Worm (Caenorhabditis elegans) whole organism, early embryonic: Measurements from ENCODE around the gene K10D2.8.

Experiments used
- B0310.2 ChIP-seq: sonication (generic microtip); optimal IDR thresholded peaks from 2 replicates; lab custom pipeline; 2016; ENCODE audit warnings: mild to moderate bottlenecking, missing genetic modification characterization, missing compliant biosample characterization
- aly-1 ChIP-seq: sonication (generic microtip); optimal IDR thresholded peaks from 2 replicates; lab custom pipeline; 2016; ENCODE audit warnings: missing genetic modification characterization, missing compliant biosample characterization
- ama-1 ChIP-seq: fragments of 150-350 bp; optimal IDR thresholded peaks from 2 replicates; lab custom pipeline; 2014
- sea-1 ChIP-seq: fragments of 200-800 bp; sonication (Bioruptor generic); conservative IDR thresholded peaks from 2 replicates; pipeline ENCODE4 v1.3.6; 2022; ENCODE audit warnings: missing genetic modification characterization, missing compliant biosample characterization
- tbx-11 ChIP-seq: fragments of 200-800 bp; sonication (Bioruptor generic); IDR thresholded peaks from 2 replicates; pipeline ENCODE4 v1.3.6; 2022; ENCODE audit warnings: missing genetic modification characterization, missing compliant biosample characterization

DNA sequence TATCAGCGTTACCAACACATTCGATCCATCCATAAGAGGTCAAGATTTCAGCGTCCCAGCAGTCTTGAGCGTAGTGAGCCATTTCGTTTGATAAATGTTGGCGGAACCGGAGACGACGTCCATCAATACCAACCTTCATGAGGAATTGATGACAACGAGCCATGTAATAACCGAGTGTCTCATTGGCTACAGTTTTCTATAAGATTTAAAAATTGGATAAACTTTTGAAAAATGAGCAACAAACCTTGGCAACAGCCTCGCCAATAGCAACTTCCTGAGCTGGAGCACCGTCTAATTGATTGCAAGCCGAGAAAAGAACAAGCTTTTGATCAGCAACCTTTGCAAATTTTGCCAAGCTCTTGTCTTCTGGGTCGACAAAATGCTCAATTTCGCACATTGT, 27.7 kb upstream of the K10D2.8 start:
- TF ChIP-seq aly-1 (tag; lab: Kevin White, UChicago) (no peak), B0310.2 (tag; lab: Kevin White, UChicago) (no peak), ama-1 (lab: Kevin White, UChicago) (no peak), tbx-11 (GFP tag; lab: Robert Waterston, UW) (no peak), sea-1 (no peak)
